Worm (Caenorhabditis elegans) whole organism, L1 larva: Measurements from ENCODE around the gene F56D2.2.

ENCODE experiments used
- C04F5.9 ChIP-seq: sonication (generic microtip); optimal IDR thresholded peaks from 2 replicates; lab custom pipeline; 2016; ENCODE audit warnings: missing genetic modification characterization, missing compliant biosample characterization
- C34B4.2 ChIP-seq: sonication (generic microtip); optimal IDR thresholded peaks from 2 replicates; lab custom pipeline; 2017; ENCODE audit warnings: mild to moderate bottlenecking, missing genetic modification characterization, missing compliant biosample characterization
- F16B12.6 ChIP-seq: fragments of 150-350 bp; optimal IDR thresholded peaks from 2 replicates; lab custom pipeline; 2014; ENCODE audit warnings: missing biosample characterization, missing genetic modification characterization
- Y116A8C.19 ChIP-seq: sonication (generic microtip); optimal IDR thresholded peaks from 2 replicates; lab custom pipeline; 2016; ENCODE audit warnings: missing compliant biosample characterization, missing genetic modification characterization, borderline replicate concordance
- aly-2 ChIP-seq: fragments of 150-350 bp; optimal IDR thresholded peaks from 2 replicates; lab custom pipeline; 2014; ENCODE audit warnings: missing biosample characterization, missing genetic modification characterization
- ama-1 ChIP-seq: fragments of 150-350 bp; optimal IDR thresholded peaks from 2 replicates; lab custom pipeline; 2014
- blmp-1 ChIP-seq: fragments of 150-350 bp; optimal IDR thresholded peaks from 2 replicates; lab custom pipeline; 2014; ENCODE audit warnings: missing biosample characterization, missing genetic modification characterization
- ceh-8 ChIP-seq: fragments of 200-800 bp; sonication (Bioruptor generic); optimal IDR thresholded peaks from 2 replicates; lab custom pipeline; 2018; ENCODE audit warnings: mild to moderate bottlenecking, missing genetic modification characterization, moderate library complexity, missing compliant biosample characterization
- dpl-1 ChIP-seq, 3 experiments: fragments of 150-350 bp in 2 of 3; sonication (generic microtip) in 1 of 3; optimal IDR thresholded peaks; 2 replicates each; lab custom pipeline; 2014 to 2017; ENCODE audit warnings: missing biosample characterization in 3 of 3, missing genetic modification characterization in 3 of 3, missing genetic modification reagents in 3 of 3
- dsc-1 ChIP-seq: sonication (generic microtip); optimal IDR thresholded peaks from 2 replicates; lab custom pipeline; 2016; ENCODE audit warnings: mild to moderate bottlenecking, missing genetic modification characterization, missing compliant biosample characterization
- efl-1 ChIP-seq, 4 experiments: fragments of 150-350 bp; optimal IDR thresholded peaks in 3 of 4; peaks in 1 of 4; 1 replicate in 1 of 4; 2 replicates in 3 of 4; lab custom pipeline; 2014; ENCODE audit warnings: missing biosample characterization in 2 of 4, missing genetic modification characterization in 2 of 4, missing genetic modification reagents in 2 of 4
- egl-13 ChIP-seq: sonication (generic microtip); optimal IDR thresholded peaks from 2 replicates; lab custom pipeline; 2016; ENCODE audit warnings: missing genotype, missing genetic modification reagents, missing genetic modification characterization, missing compliant biosample characterization
- elt-2 ChIP-seq: sonication (generic microtip); optimal IDR thresholded peaks from 2 replicates; lab custom pipeline; 2016; ENCODE audit warnings: missing genetic modification characterization, mild to moderate bottlenecking, inconsistent platforms, missing compliant biosample characterization, missing genetic modification reagents
- elt-3 ChIP-seq, 6 experiments: fragments of 150-350 bp in 1 of 6; sonication (generic microtip); optimal IDR thresholded peaks; 2 replicates each; lab custom pipeline; 2017 to 2018; ENCODE audit warnings: missing biosample characterization in 6 of 6, missing genetic modification characterization in 6 of 6, inconsistent platforms in 1 of 6
- ets-5 ChIP-seq: fragments of 200-800 bp; sonication (Bioruptor generic); IDR thresholded peaks from 2 replicates; pipeline ENCODE4 v1.3.6; 2022; ENCODE audit warnings: missing genetic modification characterization, missing compliant biosample characterization
- fkh-10 ChIP-seq: sonication (generic microtip); optimal IDR thresholded peaks from 2 replicates; lab custom pipeline; 2017; ENCODE audit warnings: missing biosample characterization, missing genetic modification reagents, missing genetic modification characterization
- fkh-8 ChIP-seq: sonication (generic microtip); optimal IDR thresholded peaks from 2 replicates; lab custom pipeline; 2016; ENCODE audit warnings: mild to moderate bottlenecking, missing genetic modification characterization, missing compliant biosample characterization
- grh-1 ChIP-seq: fragments of 200-800 bp; sonication (Bioruptor generic); IDR thresholded peaks from 2 replicates; pipeline ENCODE4 v1.3.6; 2022; ENCODE audit warnings: missing genetic modification reagents, missing genetic modification characterization, missing compliant biosample characterization
- hlh-17 ChIP-seq: fragments of 200-800 bp; sonication (Bioruptor generic); optimal IDR thresholded peaks from 2 replicates; lab custom pipeline; 2018; ENCODE audit warnings: missing genetic modification characterization, mild to moderate bottlenecking, missing compliant biosample characterization, moderate library complexity, borderline replicate concordance
- hlh-4 ChIP-seq: sonication (generic microtip); optimal IDR thresholded peaks from 2 replicates; lab custom pipeline; 2016; ENCODE audit warnings: mild to moderate bottlenecking, missing genetic modification characterization, missing compliant biosample characterization
- irx-1 ChIP-seq: sonication (generic microtip); optimal IDR thresholded peaks from 2 replicates; lab custom pipeline; 2016; ENCODE audit warnings: missing genetic modification characterization, missing compliant biosample characterization
- jun-1 ChIP-seq: fragments of 150-350 bp; optimal IDR thresholded peaks from 2 replicates; lab custom pipeline; 2014; ENCODE audit warnings: missing biosample characterization, missing genetic modification reagents, missing genetic modification characterization
- lin-14 ChIP-seq: fragments of 200-800 bp; sonication (Bioruptor generic); optimal IDR thresholded peaks from 2 replicates; lab custom pipeline; 2018; ENCODE audit warnings: mild to moderate bottlenecking, missing genetic modification characterization, moderate library complexity, missing compliant biosample characterization
- lin-35 ChIP-seq, 2 experiments: fragments of 150-350 bp; optimal IDR thresholded peaks; 2 replicates each; lab custom pipeline; 2014; ENCODE audit warnings: missing biosample characterization in 2 of 2, missing genetic modification characterization in 2 of 2, missing genetic modification reagents in 2 of 2
- lin-39 ChIP-seq: fragments of 150-350 bp; optimal IDR thresholded peaks from 2 replicates; lab custom pipeline; 2014; ENCODE audit warnings: missing biosample characterization, missing genetic modification reagents, missing genetic modification characterization
- lir-3 ChIP-seq: sonication (generic microtip); optimal IDR thresholded peaks from 2 replicates; lab custom pipeline; 2016; ENCODE audit warnings: mild to moderate bottlenecking, missing genetic modification characterization, moderate library complexity, missing compliant biosample characterization; ENCODE audit not compliant: poor library complexity
- lsy-2 ChIP-seq, 2 experiments: fragments of 150-350 bp; optimal IDR thresholded peaks; 2 replicates each; lab custom pipeline; 2014; ENCODE audit warnings: missing biosample characterization in 2 of 2, missing genetic modification characterization in 2 of 2
- mab-9 ChIP-seq: fragments of 200-800 bp; sonication (Bioruptor generic); IDR thresholded peaks from 2 replicates; pipeline ENCODE4 v1.3.6; 2022; ENCODE audit warnings: missing genetic modification reagents, missing genetic modification characterization, missing compliant biosample characterization
- mdl-1 ChIP-seq, 2 experiments: fragments of 150-350 bp; optimal IDR thresholded peaks; 2 replicates each; lab custom pipeline; 2014 to 2017; ENCODE audit warnings: missing biosample characterization in 2 of 2, missing genetic modification characterization in 2 of 2, inconsistent platforms in 1 of 2
- nhr-12 ChIP-seq: sonication (generic microtip); optimal IDR thresholded peaks from 2 replicates; lab custom pipeline; 2017; ENCODE audit warnings: missing biosample characterization, missing genetic modification characterization
- nhr-19 ChIP-seq: fragments of 200-800 bp; sonication (Bioruptor generic); conservative IDR thresholded peaks from 2 replicates; pipeline ENCODE4 v1.3.6; 2022; ENCODE audit warnings: missing genetic modification characterization, missing compliant biosample characterization
- nhr-20 ChIP-seq: sonication (generic microtip); optimal IDR thresholded peaks from 2 replicates; lab custom pipeline; 2016; ENCODE audit warnings: mild to moderate bottlenecking, missing genetic modification characterization, missing compliant biosample characterization
- nhr-47 ChIP-seq: sonication (generic microtip); optimal IDR thresholded peaks from 2 replicates; lab custom pipeline; 2016; ENCODE audit warnings: mild to moderate bottlenecking, missing genetic modification characterization, moderate library complexity, missing compliant biosample characterization
- nhr-71 ChIP-seq: sonication (generic microtip); optimal IDR thresholded peaks from 2 replicates; lab custom pipeline; 2016; ENCODE audit warnings: mild to moderate bottlenecking, missing genetic modification characterization, moderate library complexity, missing compliant biosample characterization
- nhr-85 ChIP-seq: sonication (generic microtip); peaks from one replicate; lab custom pipeline; 2016; ENCODE audit warnings: missing genetic modification characterization, inconsistent platforms, missing compliant biosample characterization
- nhr-90 ChIP-seq: sonication (generic microtip); optimal IDR thresholded peaks from 2 replicates; lab custom pipeline; 2016; ENCODE audit warnings: mild to moderate bottlenecking, missing genetic modification characterization, missing compliant biosample characterization; ENCODE audit not compliant: poor library complexity
- pag-3 ChIP-seq: sonication (generic microtip); optimal IDR thresholded peaks from 2 replicates; lab custom pipeline; 2017; ENCODE audit warnings: missing genetic modification characterization, mild to moderate bottlenecking, missing compliant biosample characterization, antibody characterized with exemption, borderline replicate concordance; ENCODE audit not compliant: insufficient read depth
- pqm-1 ChIP-seq: sonication (generic microtip); optimal IDR thresholded peaks from 3 replicates; lab custom pipeline; 2017; ENCODE audit warnings: missing biosample characterization, missing genetic modification characterization
- rnt-1 ChIP-seq: sonication (generic microtip); optimal IDR thresholded peaks from 2 replicates; lab custom pipeline; 2016; ENCODE audit warnings: mild to moderate bottlenecking, missing genetic modification characterization, moderate library complexity, missing compliant biosample characterization
- skn-1 ChIP-seq: fragments of 150-350 bp; optimal IDR thresholded peaks from 2 replicates; lab custom pipeline; 2014; ENCODE audit warnings: missing biosample characterization, missing genetic modification characterization
- snu-23 ChIP-seq: sonication (generic microtip); optimal IDR thresholded peaks from 2 replicates; lab custom pipeline; 2016; ENCODE audit warnings: missing genetic modification characterization, missing compliant biosample characterization
- sox-4 ChIP-seq: sonication (generic microtip); optimal IDR thresholded peaks from 2 replicates; lab custom pipeline; 2016; ENCODE audit warnings: missing genetic modification characterization, missing compliant biosample characterization
- sup-37 ChIP-seq: fragments of 200-800 bp; sonication (Bioruptor generic); optimal IDR thresholded peaks from 2 replicates; lab custom pipeline; 2018; ENCODE audit warnings: mild to moderate bottlenecking, missing genetic modification characterization, missing compliant biosample characterization
- swsn-7 ChIP-seq: sonication (generic microtip); optimal IDR thresholded peaks from 2 replicates; lab custom pipeline; 2016; ENCODE audit warnings: missing genetic modification characterization, missing compliant biosample characterization
- tbx-2 ChIP-seq: sonication (generic microtip); optimal IDR thresholded peaks from 2 replicates; lab custom pipeline; 2016; ENCODE audit warnings: missing genetic modification characterization, missing compliant biosample characterization
- tlp-1 ChIP-seq: fragments of 150-350 bp; optimal IDR thresholded peaks from 2 replicates; lab custom pipeline; 2014; ENCODE audit warnings: missing biosample characterization, missing genetic modification characterization
- unc-86 ChIP-seq: sonication (generic microtip); optimal IDR thresholded peaks from 2 replicates; lab custom pipeline; 2016; ENCODE audit warnings: missing genetic modification characterization, missing compliant biosample characterization
- xbp-1 ChIP-seq: sonication (generic microtip); optimal IDR thresholded peaks from 2 replicates; lab custom pipeline; 2016; ENCODE audit warnings: missing genetic modification characterization, missing compliant biosample characterization
- zip-4 ChIP-seq: fragments of 200-800 bp; sonication (Bioruptor generic); optimal IDR thresholded peaks from 2 replicates; lab custom pipeline; 2018; ENCODE audit warnings: mild to moderate bottlenecking, missing genetic modification characterization, moderate library complexity, missing compliant biosample characterization
- ztf-4 ChIP-seq: fragments of 150-350 bp; optimal IDR thresholded peaks from 2 replicates; lab custom pipeline; 2014; ENCODE audit warnings: missing biosample characterization, missing genetic modification characterization

F56D2.2 gene

DNA sequence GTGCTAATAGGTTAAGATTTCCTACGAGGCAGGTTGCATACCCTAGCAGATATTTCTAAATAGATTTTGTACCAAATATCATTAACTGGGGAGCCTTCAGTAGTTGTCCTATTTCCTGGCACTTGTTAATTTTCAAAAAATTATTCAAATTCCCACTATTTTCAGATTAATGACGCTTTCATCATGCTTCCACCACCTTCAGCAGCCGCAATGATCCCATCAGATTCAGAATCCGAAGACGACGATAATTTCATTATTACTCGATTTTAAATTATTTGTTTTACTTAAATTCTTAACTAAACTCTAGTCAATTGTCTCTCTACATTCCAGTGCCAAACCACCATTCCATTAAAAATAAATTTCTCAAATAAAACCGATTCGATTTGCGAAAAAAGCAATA lies 36.2 kb upstream of the F56D2.2 start:
- TF ChIP-seq mab-9 (GFP tag; lab: Robert Waterston, UW): no peak
- TF ChIP-seq lin-35 (GFP tag; optimal IDR thresholded peaks at IDR 0.05; lab: Kevin White, UChicago): peak in 1 of 2 experiments; percentile 22
- TF ChIP-seq irx-1 (tag; lab: Kevin White, UChicago): no peak
- TF ChIP-seq rnt-1 (tag; lab: Kevin White, UChicago): no peak
- no peak for TF ChIP-seq lin-39 (tag; lab: Kevin White, UChicago)
- TF ChIP-seq zip-4 (GFP tag; lab: Kevin White, UChicago): no peak
- peak; percentile 89 for TF ChIP-seq nhr-20 (tag; lab: Kevin White, UChicago)
- peak; percentile 5 for TF ChIP-seq swsn-7 (tag; lab: Kevin White, UChicago)
- no peak for TF ChIP-seq efl-1 (optimal IDR thresholded peaks at IDR 0.05; lab: Kevin White, UChicago)
- TF ChIP-seq efl-1 (GFP tag; optimal IDR thresholded peaks at IDR 0.05 in 1 of 2; lab: Kevin White, UChicago): peak in 1 of 2 experiments; percentile 64
- TF ChIP-seq ama-1 (lab: Kevin White, UChicago): peak; percentile 92
- no peak for TF ChIP-seq aly-2
- TF ChIP-seq elt-2: peak; percentile 36
- TF ChIP-seq C34B4.2: no peak
- peak; percentile 28 for TF ChIP-seq xbp-1 (tag; lab: Kevin White, UChicago)
- TF ChIP-seq elt-3 (tag; optimal IDR thresholded peaks at IDR 0.05; lab: Kevin White, UChicago): no peak
- no peak for TF ChIP-seq dsc-1 (tag; lab: Kevin White, UChicago)
- TF ChIP-seq nhr-19 (GFP tag; lab: Robert Waterston, UW): peak; percentile 45
- TF ChIP-seq sox-4 (tag; lab: Kevin White, UChicago): no peak
- TF ChIP-seq nhr-90 (tag; lab: Kevin White, UChicago): peak; percentile 71
- TF ChIP-seq nhr-85 (tag; lab: Kevin White, UChicago): no peak
- TF ChIP-seq ets-5: no peak
- TF ChIP-seq pqm-1 (tag; lab: Kevin White, UChicago): no peak
- TF ChIP-seq lsy-2 (tag; optimal IDR thresholded peaks at IDR 0.05; lab: Kevin White, UChicago): no peak
- TF ChIP-seq nhr-71: peak; percentile 71
- no peak for TF ChIP-seq blmp-1 (tag; lab: Kevin White, UChicago)
- no peak for TF ChIP-seq pag-3
- TF ChIP-seq lin-14: no peak
- TF ChIP-seq sup-37: no peak
- TF ChIP-seq fkh-10 (GFP tag; lab: Kevin White, UChicago): no peak
- TF ChIP-seq ztf-4 (tag; lab: Kevin White, UChicago): peak; percentile 20
- peak; percentile 16 for TF ChIP-seq snu-23 (GFP tag; lab: Kevin White, UChicago)
- TF ChIP-seq jun-1 (tag; lab: Kevin White, UChicago): no peak
- TF ChIP-seq nhr-47 (tag; lab: Kevin White, UChicago): peak; percentile 51
- no peak for TF ChIP-seq egl-13 (tag; lab: Kevin White, UChicago)
- no peak for TF ChIP-seq mdl-1 (tag; optimal IDR thresholded peaks at IDR 0.05; lab: Kevin White, UChicago)
- TF ChIP-seq tbx-2 (tag; lab: Kevin White, UChicago): peak; percentile 40
- TF ChIP-seq lir-3 (tag; lab: Kevin White, UChicago): peak; percentile 43

DNA sequence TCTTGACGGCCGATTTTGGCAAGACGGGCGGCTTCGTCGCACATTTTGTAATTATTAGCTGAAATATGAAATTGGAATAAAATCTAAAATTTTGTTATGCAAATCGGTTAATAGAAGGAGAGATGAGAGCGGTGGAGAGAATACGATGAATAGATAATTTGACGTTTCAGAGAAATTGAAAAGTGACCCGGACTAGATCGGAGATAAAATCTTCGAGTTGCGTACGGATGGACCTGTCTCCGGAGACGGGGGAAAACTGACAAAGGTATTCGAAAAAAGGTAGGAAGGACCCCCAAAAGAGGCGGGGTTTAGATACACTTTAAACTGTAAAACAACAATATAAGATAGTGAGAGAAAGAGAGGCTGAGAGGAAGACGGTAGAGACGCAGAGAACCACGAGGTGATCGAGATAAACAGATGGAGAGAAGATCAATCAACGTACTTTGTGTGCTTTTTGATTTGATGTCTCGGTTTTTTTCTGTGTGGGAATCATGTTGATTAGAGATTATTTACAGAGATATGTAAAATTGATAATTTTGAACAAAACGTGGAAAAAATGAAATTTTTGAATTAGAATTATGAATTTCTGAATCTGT lies 34.9 kb upstream of the F56D2.2 start, which contains the start of gene F09F7.6:
Gene F09F7.6, minus strand, starts transcription at position 64 of the 596 bp plus-strand sequence.
- no peak for TF ChIP-seq tlp-1 (tag; lab: Kevin White, UChicago)
- peak; percentile 93 for TF ChIP-seq snu-23 (GFP tag; lab: Kevin White, UChicago)
- TF ChIP-seq C04F5.9 (tag; lab: Kevin White, UChicago): peak; percentile 26
- no peak for TF ChIP-seq sup-37
- peak; percentile 62 for TF ChIP-seq nhr-47 (tag; lab: Kevin White, UChicago)
- no peak for TF ChIP-seq aly-2
- TF ChIP-seq skn-1 (tag; lab: Kevin White, UChicago): no peak
- no peak for TF ChIP-seq hlh-4
- peak; percentile 27 for TF ChIP-seq xbp-1 (tag; lab: Kevin White, UChicago)
- no peak for TF ChIP-seq Y116A8C.19 (tag; lab: Kevin White, UChicago)
- TF ChIP-seq hlh-17: no peak
- no peak for TF ChIP-seq nhr-12 (tag; lab: Kevin White, UChicago)
- TF ChIP-seq lin-39 (tag; lab: Kevin White, UChicago): peak; percentile 25
- TF ChIP-seq ceh-8 (GFP tag; lab: Kevin White, UChicago): no peak
- TF ChIP-seq nhr-71: peak; percentile 95
- peak; percentile 53; the same call in 1 of the 2 replicates for TF ChIP-seq grh-1 (GFP tag; lab: Robert Waterston, UW)
- peak in 2 of 3 experiments; percentile 21 to 42 for TF ChIP-seq dpl-1 (GFP tag; optimal IDR thresholded peaks at IDR 0.05; lab: Kevin White, UChicago)
- no peak for TF ChIP-seq fkh-8 (tag; lab: Kevin White, UChicago)
- peak; percentile 81 for TF ChIP-seq tbx-2 (tag; lab: Kevin White, UChicago)
- no peak for TF ChIP-seq unc-86
- no peak for TF ChIP-seq F16B12.6
- TF ChIP-seq fkh-10 (GFP tag; lab: Kevin White, UChicago): no peak
